Worm (Caenorhabditis elegans): ENCODE results near the gene srlf-10.
"Not testable (repeated sequence)": the region's sequence is repeated elsewhere in the genome, so short reads cannot be mapped to it uniquely, and the experiment has no call there.

srlf-10 gene

DNA sequence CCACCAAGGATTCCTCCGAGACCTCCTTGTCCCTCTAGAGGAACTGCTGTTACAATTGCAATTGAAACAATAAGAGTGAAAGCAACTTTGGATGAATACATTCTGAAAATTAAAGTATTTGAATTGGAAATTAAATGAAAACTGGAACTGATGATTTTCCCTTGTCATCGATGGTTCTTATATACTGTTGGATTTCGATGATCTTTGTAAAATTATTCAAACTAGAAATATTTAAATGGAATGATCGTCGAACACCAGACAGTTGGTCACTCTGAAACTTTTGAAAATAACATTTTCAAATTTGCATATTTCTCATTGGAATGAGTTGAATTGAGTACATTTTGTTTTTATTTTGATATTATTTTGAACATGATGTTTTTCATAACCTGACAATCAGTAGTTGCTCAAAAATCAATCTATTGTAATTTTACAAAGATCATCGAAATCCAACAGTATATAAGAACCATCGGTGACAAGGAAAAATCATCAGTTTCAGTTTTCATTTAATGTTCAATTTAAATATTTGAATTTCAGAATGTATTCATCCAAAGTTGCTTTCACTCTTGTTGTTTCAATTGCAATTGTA is at the start of gene srlf-10, which contains the start of gene srlf-9:
Gene srlf-10 (plus strand): TSS at position 536 of the 586 bp plus-strand sequence.
Gene srlf-9 (minus strand): TSS at position 101 of the 586 bp plus-strand sequence.
- not testable (repeated sequence) for TF ChIP-seq unc-62 (GFP tag; optimal IDR thresholded peaks at IDR 0.05)

DNA sequence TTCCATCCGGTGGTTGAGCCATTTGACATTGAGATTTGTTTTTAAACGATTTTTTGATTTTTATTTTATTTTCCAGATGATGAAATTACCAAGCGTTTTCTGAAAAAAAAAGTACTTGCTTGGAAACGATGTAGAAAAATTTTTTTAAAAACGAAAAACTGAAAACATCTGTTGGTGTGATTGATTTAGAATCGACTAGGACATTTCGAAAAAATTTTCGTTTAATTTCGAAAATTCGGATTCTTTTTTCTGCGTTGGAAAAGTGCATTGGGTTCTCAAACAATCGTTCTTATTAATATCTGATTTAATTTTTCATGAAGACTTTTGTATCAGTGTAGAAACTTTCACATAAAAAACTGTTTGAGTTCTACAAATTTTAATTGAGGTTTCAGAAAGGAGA is 42.8 kb upstream of the srlf-10 start, which contains the start of gene F53A2.9:
Gene F53A2.9 (minus strand): TSS at position 101 of the 400 bp plus-strand sequence.
- no peak for TF ChIP-seq unc-62 (GFP tag; optimal IDR thresholded peaks at IDR 0.05)

DNA sequence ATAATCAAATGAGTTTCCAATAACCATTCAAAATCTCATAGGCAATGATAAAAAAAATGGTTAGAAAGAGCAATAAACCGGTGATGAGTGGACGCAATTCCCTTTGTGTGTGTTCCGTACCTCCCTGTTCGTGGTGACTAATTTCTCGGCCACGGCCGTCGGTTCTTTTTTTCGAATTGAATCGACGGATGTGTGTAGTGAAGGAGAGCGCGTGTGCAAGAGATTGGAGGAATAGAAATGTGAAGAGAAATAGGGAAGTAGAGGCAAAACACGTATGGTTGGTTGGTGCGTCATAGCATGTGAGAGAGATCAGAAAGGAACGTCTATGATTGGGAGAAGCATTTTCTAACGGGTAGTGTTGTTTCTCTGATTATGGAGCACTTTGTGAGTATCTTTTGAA is 42.2 kb upstream of the srlf-10 start:
- TF ChIP-seq unc-62 (GFP tag; optimal IDR thresholded peaks at IDR 0.05): no peak

DNA sequence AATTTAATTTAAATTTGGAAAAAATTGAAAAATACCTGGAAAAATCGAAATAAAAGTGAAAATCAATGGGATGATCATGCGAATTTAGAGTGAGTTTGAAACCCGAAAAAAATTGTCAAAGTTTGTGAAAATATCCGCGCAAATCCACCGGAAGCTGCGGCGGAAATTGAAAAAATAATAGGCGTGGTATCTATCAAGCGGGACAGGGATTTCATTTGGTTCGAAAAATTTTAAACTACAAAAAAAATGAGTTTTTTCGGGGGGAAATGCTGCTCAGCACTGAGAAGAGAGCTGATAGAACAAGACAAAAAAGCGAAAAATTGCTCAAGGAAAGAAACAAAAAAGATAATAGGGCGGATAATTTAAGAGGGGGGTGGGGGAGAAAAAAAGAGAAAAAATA is 31.0 kb upstream of the srlf-10 start, which contains the start of gene T03F6.9:
Gene T03F6.9 (minus strand): TSS at position 101 of the 400 bp plus-strand sequence.
- TF ChIP-seq unc-62 (GFP tag; optimal IDR thresholded peaks at IDR 0.05): no peak

DNA sequence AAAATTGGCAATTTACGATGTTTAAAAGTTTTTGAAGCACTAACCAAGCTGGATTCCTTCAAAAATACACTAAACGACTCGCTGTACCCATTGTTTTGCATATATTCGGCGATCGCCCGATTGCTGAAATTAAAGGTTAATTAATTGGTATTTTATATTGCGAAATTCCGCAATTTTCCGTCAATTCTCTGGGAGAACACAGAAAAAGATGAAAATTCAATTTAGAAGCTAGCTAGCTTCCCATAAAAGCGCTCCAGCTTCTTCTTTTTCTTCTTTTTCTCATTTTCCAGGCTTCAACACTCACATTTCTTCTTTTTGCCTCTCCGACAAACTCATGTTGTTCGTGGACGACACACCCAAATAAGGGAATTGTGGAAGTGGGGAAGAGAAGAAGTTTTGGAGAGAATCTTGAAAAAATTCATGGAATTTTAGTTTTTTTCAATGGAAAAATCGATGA is 25.7 kb upstream of the srlf-10 start, which contains the start of gene lis-1:
Gene lis-1 (minus strand): TSS at position 407 of the 457 bp plus-strand sequence.
- no peak for TF ChIP-seq unc-62 (GFP tag; optimal IDR thresholded peaks at IDR 0.05)

DNA sequence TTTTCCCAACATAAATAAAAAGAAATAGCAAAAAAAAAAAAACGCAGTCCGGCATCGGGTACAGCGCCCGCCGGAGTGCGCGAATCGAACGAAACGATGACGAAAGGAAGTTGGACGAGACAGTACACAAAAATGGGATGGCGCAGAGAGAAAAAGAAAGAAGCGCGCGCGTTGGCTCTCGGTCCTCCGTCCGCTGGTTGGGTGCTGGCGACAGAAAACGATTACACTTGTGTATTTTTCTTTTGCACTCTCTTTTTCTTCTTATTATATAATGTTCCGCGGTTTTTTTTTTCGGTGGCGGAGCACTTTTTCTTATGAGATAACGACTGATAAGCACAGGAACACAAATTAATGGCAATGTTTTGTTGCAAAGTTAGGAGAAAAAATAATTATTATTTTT is 24.8 kb upstream of the srlf-10 start:
- no peak for TF ChIP-seq unc-62 (GFP tag; optimal IDR thresholded peaks at IDR 0.05)

DNA sequence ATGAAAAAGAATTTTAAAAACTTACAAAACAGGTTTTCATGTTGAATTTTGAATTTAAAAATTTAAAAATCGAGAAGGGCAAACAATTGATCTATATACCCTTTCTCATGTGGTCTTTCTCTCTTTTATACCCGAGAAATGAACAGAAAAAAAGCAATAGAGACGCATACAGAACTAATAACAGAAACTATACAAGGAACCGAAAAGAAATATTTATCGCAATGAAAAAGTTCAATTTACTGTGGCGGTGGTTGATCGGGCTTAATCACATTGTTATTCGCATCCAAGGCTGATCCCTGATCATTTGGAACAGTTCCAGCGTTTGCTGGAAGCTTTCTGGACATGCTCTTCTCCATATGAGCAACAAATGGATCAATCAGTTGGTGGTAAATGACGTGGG is 23.8 kb upstream of the srlf-10 start, which contains the start of gene T03F6.10:
Gene T03F6.10 (minus strand): TSS at position 101 of the 400 bp plus-strand sequence.
- TF ChIP-seq unc-62 (GFP tag; optimal IDR thresholded peaks at IDR 0.05): no peak

DNA sequence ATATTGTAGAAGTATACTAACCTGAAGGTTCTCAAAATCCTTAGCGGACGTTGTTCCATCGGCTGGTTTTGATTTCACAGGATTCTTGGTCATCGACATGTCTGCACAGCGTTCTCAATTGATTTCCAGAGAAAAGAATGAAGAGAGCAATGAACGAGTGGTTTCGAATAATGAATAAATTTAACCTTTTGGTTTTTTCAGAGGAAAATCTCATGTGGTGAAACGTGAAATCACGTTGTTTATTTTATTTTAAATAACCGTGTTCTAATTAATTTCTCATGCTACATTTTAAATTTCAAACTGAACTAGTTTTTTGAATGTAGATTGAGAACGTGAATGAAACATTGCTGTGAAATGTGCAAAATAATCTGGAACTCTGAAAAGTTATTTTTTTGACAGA is 21.8 kb upstream of the srlf-10 start, which contains the start of gene T03F6.6:
Gene T03F6.6 (minus strand): TSS at position 101 of the 400 bp plus-strand sequence.
- TF ChIP-seq unc-62 (GFP tag; optimal IDR thresholded peaks at IDR 0.05): no peak

DNA sequence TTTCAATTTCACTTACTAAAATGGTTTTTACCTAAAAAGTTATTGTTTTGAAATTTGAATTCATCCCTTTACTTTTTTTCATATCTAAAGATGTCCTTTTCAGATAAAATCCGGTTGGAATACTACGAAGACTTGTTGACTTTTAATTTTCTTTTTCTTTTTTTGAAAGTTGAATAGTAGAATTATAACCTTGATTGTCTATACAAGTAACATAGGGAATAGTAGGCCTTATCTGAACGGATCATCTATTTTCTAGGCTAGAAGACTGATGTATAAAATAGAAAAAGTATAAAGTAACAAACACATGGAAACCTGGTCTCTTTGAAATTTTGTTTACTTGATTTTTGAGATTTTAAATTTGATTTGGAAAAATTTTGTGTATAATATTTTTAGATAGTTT is 21.1 kb upstream of the srlf-10 start:
- TF ChIP-seq unc-62 (GFP tag; optimal IDR thresholded peaks at IDR 0.05): no peak

DNA sequence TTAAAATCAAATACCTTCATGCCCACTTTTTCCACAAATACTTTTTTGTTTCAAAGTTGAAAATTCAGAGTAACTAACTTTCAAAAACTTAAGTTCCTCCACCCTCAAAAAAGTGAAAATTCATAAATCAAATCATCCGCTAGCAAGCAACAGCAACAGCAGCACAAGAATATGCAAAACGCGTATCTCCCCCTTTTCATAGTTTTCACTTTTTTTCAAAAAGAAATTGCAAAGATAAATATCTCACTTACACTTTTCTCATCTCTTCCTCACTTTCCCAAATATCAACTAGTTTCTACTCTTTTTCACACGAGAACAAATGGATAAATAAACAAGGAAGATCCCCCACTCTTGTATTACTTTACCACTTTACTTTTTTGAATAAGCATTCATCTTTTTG is 20.3 kb upstream of the srlf-10 start:
- no peak for TF ChIP-seq unc-62 (GFP tag; optimal IDR thresholded peaks at IDR 0.05)

DNA sequence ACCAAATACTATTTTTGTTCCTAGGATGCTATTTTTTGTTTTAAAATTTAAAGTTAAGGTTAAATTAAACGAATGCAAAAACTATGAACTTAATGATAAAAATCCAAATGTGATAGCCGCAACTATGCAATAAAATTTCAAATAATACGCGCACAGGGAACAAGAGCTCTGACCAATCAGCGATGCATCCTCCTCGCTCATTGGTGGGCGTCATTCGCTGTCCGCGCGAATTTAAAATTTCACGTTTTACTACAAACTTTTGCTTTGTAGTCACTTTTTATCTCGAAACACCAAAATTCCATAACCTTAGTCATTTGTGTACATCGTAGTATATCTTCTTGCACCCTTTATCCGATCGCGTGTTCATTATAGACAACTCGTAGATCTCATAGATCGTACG is 18.8 kb upstream of the srlf-10 start:
- no peak for TF ChIP-seq unc-62 (GFP tag; optimal IDR thresholded peaks at IDR 0.05)

DNA sequence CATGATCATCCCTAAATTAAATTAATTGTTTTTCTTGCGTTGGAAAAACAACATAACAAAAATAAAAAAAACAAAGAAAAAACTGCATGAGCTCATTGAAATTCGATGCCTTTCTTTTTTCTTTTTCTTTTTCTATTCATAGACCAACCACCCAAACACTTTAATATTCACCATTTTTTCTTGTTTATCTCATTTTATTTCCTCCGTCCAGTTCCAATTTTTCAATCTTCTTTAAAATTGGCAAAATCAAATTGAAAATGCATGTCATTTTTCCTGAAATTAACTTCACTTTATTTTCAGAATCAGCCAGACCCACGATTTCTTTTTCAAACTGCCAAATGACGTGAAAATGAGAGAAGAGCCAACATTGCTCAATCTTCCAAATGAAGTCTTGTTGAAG is 16.2 kb upstream of the srlf-10 start, which contains the start of gene T03F6.4:
Gene T03F6.4 (plus strand): TSS at position 301 of the 400 bp plus-strand sequence.
- TF ChIP-seq unc-62 (GFP tag; optimal IDR thresholded peaks at IDR 0.05): no peak

DNA sequence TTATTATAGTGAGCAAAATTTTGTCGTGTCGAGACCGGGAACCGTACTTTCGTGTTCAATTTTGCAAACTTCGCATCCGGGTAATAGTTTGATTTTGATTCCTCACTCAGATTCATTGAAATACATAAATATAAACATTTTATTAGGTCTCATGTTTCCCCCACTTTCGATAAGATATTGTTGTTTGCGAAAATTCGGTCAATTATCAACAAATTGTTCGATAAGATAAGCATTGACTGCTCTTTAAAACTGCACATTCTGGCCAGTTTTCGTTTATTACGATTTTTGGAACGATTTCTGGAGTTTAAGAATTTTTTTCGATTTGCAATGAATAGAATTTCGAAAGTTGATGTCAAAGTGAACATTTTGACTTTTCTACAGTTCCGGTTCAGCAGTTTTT is 13.4 kb upstream of the srlf-10 start:
- TF ChIP-seq unc-62 (GFP tag; optimal IDR thresholded peaks at IDR 0.05): no peak

DNA sequence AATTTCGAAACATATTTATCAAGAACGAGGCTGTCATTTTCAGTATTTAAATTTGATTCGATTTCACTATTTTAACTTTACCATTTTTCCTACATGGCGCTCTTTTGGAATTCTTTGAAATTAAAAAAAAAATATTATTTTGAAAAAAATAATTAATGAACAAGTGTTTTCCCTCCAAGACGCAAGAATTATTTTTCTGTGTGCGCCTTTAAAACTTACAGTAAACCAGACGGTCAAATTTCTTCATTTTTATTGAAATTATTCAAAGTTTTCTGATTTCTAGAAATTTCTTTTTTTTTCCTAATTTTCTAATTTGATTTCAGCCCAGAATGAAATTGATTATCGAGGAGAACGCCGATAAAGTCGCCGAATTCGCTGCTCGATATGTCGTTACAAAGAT is 12.9 kb upstream of the srlf-10 start, which contains the start of gene T03F6.3:
Gene T03F6.3 (plus strand): TSS at position 318 of the 400 bp plus-strand sequence.
- no peak for TF ChIP-seq unc-62 (GFP tag; optimal IDR thresholded peaks at IDR 0.05)

DNA sequence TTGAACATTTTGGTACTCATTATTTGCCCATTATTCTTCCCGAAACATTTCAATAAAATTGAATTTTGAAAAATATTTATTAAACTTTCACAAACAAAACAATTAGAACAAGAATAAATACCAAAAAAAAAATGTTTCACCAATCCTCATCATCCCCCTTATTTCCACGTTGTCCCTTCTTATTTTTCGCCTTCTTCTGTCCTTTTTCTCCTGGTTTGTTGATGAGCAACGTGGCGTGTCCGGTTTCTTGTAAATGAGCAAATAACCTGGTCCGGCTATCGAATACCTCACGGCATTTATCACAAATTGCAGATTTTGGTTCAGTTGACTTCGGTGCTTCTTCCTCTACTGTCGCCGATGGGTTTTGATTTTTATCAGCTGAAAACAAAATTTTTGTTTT is 11.2 kb upstream of the srlf-10 start:
- no peak for TF ChIP-seq unc-62 (GFP tag; optimal IDR thresholded peaks at IDR 0.05)

DNA sequence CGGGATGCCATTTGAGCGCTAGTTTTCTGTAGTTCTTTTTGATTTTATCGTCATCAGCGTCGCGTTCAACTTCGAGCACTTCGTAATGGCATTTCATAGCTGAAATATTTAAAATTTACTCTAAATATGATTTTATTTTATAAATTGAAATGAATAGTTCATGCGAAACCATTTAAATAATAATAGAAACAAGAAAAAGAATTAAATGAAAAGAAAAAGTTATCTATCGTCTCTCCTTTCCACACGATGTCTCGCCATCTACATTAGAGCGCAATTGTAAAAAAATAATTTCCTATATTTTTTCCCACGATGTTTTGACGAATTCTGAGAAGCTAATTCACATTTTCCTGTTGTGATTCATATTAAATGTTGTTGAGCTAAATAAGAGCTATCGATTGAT is 8.8 kb upstream of the srlf-10 start, which contains the start of gene dnj-17:
Gene dnj-17 (minus strand): TSS at position 101 of the 400 bp plus-strand sequence.
- no peak for TF ChIP-seq unc-62 (GFP tag; optimal IDR thresholded peaks at IDR 0.05)

DNA sequence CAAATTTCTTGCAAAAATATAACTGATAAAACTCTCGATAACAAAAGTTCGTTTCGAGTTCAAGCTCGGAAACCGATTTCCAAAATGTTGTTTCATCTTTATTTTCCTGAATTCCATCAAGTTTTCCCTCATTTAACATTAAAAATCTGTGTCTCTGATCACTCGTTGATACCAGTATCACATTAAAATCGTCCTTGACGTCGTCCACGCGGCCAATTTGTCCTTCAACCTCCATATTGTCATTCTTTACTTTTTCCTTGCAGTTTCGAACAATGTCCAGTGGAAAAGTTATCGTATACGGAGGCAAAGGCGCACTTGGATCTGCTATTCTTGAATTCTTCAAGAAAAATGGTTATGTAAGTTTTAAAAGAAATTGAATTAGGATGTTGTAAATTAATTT is 8.4 kb upstream of the srlf-10 start, which contains the start of gene qdpr-1:
Gene qdpr-1 (plus strand): TSS at position 264 of the 400 bp plus-strand sequence.
- TF ChIP-seq unc-62 (GFP tag; optimal IDR thresholded peaks at IDR 0.05): no peak

Data from whole organism, dauer.